Worm (Caenorhabditis elegans) whole organism, midembryonic: ENCODE data around the gene inx-7.

Source experiments
- T22C8.4 ChIP-seq: fragments of 200-800 bp; sonication (Bioruptor generic); IDR thresholded peaks from 2 replicates; pipeline ENCODE4 v1.3.6; 2022; ENCODE audit warnings: missing genetic modification characterization, missing compliant biosample characterization
- cog-1 ChIP-seq: sonication (generic microtip); optimal IDR thresholded peaks from 2 replicates; lab custom pipeline; 2016; ENCODE audit warnings: missing genetic modification characterization, missing compliant biosample characterization
- flt-1 ChIP-seq: fragments of 200-800 bp; sonication (Bioruptor generic); IDR thresholded peaks from 2 replicates; pipeline ENCODE4 v1.3.6; 2022; ENCODE audit warnings: missing genetic modification characterization, missing compliant biosample characterization
- klf-2 ChIP-seq: fragments of 200-800 bp; sonication (Bioruptor generic); conservative IDR thresholded peaks from 2 replicates; pipeline ENCODE4 v1.3.6; 2022; ENCODE audit warnings: missing genetic modification reagents, missing genetic modification characterization, missing compliant biosample characterization
- med-1 ChIP-seq: sonication (generic microtip); optimal IDR thresholded peaks from 2 replicates; lab custom pipeline; 2017; ENCODE audit warnings: missing genetic modification characterization, mild to moderate bottlenecking, missing compliant biosample characterization, antibody characterized with exemption, missing genetic modification reagents; ENCODE audit not compliant: insufficient read depth
- ref-1 ChIP-seq: fragments of 200-800 bp; sonication (Bioruptor generic); conservative IDR thresholded peaks from 2 replicates; pipeline ENCODE4 v1.3.6; 2022; ENCODE audit warnings: missing genetic modification reagents, missing genetic modification characterization, missing compliant biosample characterization
- ztf-29 ChIP-seq: fragments of 200-800 bp; sonication (Bioruptor generic); IDR thresholded peaks from 2 replicates; pipeline ENCODE4 v1.3.6; 2022; ENCODE audit warnings: missing genetic modification reagents, missing genetic modification characterization, missing compliant biosample characterization

ce11 chrIV:5923112-5923511, 23.3 kb downstream of the inx-7 start:
- TF ChIP-seq T22C8.4 (GFP tag; lab: Robert Waterston, UW): no peak
- TF ChIP-seq flt-1 (GFP tag; lab: Robert Waterston, UW): no peak
- TF ChIP-seq cog-1 (tag; lab: Kevin White, UChicago): no peak
- no peak for TF ChIP-seq med-1
- no peak for TF ChIP-seq ztf-29 (GFP tag; lab: Robert Waterston, UW)
- no peak for TF ChIP-seq klf-2
- TF ChIP-seq ref-1 (GFP tag; lab: Robert Waterston, UW): no peak
